Worm (Caenorhabditis elegans) whole organism, L2 larva: ENCODE results near the gene coa-4.

ENCODE experiments used
- C34F6.9 ChIP-seq: fragments of 150-350 bp; optimal IDR thresholded peaks from 2 replicates; lab custom pipeline; 2014; ENCODE audit warnings: missing biosample characterization, missing genetic modification characterization
- F13H6.1 ChIP-seq: sonication (generic microtip); optimal IDR thresholded peaks from 2 replicates; lab custom pipeline; 2016; ENCODE audit warnings: missing genetic modification characterization, missing compliant biosample characterization
- R02D3.7 ChIP-seq: fragments of 150-350 bp; optimal IDR thresholded peaks from 2 replicates; lab custom pipeline; 2014; ENCODE audit warnings: missing biosample characterization, missing genetic modification characterization
- Y55F3AM.14 ChIP-seq: fragments of 200-800 bp; sonication (Bioruptor generic); optimal IDR thresholded peaks from 2 replicates; lab custom pipeline; 2018; ENCODE audit warnings: mild to moderate bottlenecking, missing genetic modification characterization, missing compliant biosample characterization
- ZK546.5 ChIP-seq: sonication (generic microtip); optimal IDR thresholded peaks from 2 replicates; lab custom pipeline; 2017; ENCODE audit warnings: missing biosample characterization, missing genetic modification characterization
- alr-1 ChIP-seq: fragments of 150-350 bp; optimal IDR thresholded peaks from 2 replicates; lab custom pipeline; 2014; ENCODE audit warnings: missing biosample characterization, missing genetic modification characterization
- aly-2 ChIP-seq: fragments of 150-350 bp; optimal IDR thresholded peaks from 2 replicates; lab custom pipeline; 2014; ENCODE audit warnings: missing biosample characterization, missing genetic modification characterization
- ama-1 ChIP-seq: fragments of 150-350 bp; optimal IDR thresholded peaks from 2 replicates; lab custom pipeline; 2018; ENCODE audit warnings: inconsistent platforms
- blmp-1 ChIP-seq: sonication (generic microtip); optimal IDR thresholded peaks from 2 replicates; lab custom pipeline; 2017; ENCODE audit warnings: missing genetic modification characterization, mild to moderate bottlenecking, missing compliant biosample characterization, antibody characterized with exemption, moderate library complexity; ENCODE audit not compliant: insufficient read depth
- ceh-16 ChIP-seq: fragments of 150-350 bp; optimal IDR thresholded peaks from 2 replicates; lab custom pipeline; 2014; ENCODE audit warnings: missing biosample characterization, missing genetic modification characterization
- ceh-82 ChIP-seq: fragments of 150-350 bp; optimal IDR thresholded peaks from 2 replicates; lab custom pipeline; 2014; ENCODE audit warnings: missing biosample characterization, missing genetic modification characterization
- dmd-4 ChIP-seq: sonication (generic microtip); optimal IDR thresholded peaks from 2 replicates; lab custom pipeline; 2017; ENCODE audit warnings: missing biosample characterization, missing genetic modification characterization
- egl-27 ChIP-seq: sonication (generic microtip); optimal IDR thresholded peaks from 3 replicates; lab custom pipeline; 2017; ENCODE audit warnings: missing biosample characterization, missing genetic modification reagents, missing genetic modification characterization
- elt-3 ChIP-seq: sonication (generic microtip); optimal IDR thresholded peaks from 2 replicates; lab custom pipeline; 2017; ENCODE audit warnings: missing biosample characterization, missing genetic modification characterization
- gmeb-1 ChIP-seq: fragments of 150-350 bp; optimal IDR thresholded peaks from 2 replicates; lab custom pipeline; 2014; ENCODE audit warnings: missing biosample characterization, missing genetic modification characterization
- lin-11 ChIP-seq: fragments of 150-350 bp; sonication (generic microtip); optimal IDR thresholded peaks from 2 replicates; lab custom pipeline; 2014; ENCODE audit warnings: missing biosample characterization, missing genetic modification characterization, inconsistent platforms, mixed read lengths
- lsy-2 ChIP-seq, 2 experiments: fragments of 150-350 bp in 1 of 2; sonication (generic microtip) in 1 of 2; optimal IDR thresholded peaks; 2 replicates each; lab custom pipeline; 2014 to 2017; ENCODE audit warnings: missing biosample characterization in 2 of 2, missing genetic modification characterization in 2 of 2
- mbf-1 ChIP-seq: sonication (generic microtip); optimal IDR thresholded peaks from 2 replicates; lab custom pipeline; 2017; ENCODE audit warnings: missing biosample characterization, missing genetic modification characterization
- mdl-1 ChIP-seq, 2 experiments: fragments of 150-350 bp in 1 of 2; sonication (generic microtip) in 1 of 2; optimal IDR thresholded peaks; 2 replicates each; lab custom pipeline; 2017; ENCODE audit warnings: missing biosample characterization in 2 of 2, missing genetic modification characterization in 2 of 2
- nhr-10 ChIP-seq: sonication (generic microtip); optimal IDR thresholded peaks from 2 replicates; lab custom pipeline; 2017; ENCODE audit warnings: missing biosample characterization, missing genetic modification characterization
- nhr-11 ChIP-seq: fragments of 150-350 bp; optimal IDR thresholded peaks from 2 replicates; lab custom pipeline; 2014; ENCODE audit warnings: missing biosample characterization, missing genetic modification characterization
- nhr-12 ChIP-seq: fragments of 150-350 bp; optimal IDR thresholded peaks from 2 replicates; lab custom pipeline; 2014; ENCODE audit warnings: missing biosample characterization, missing genetic modification characterization
- nhr-21 ChIP-seq: fragments of 150-350 bp; optimal IDR thresholded peaks from 2 replicates; lab custom pipeline; 2014; ENCODE audit warnings: missing biosample characterization, missing genetic modification characterization
- nhr-23 ChIP-seq: fragments of 150-350 bp; optimal IDR thresholded peaks from 2 replicates; lab custom pipeline; 2014; ENCODE audit warnings: missing biosample characterization, missing genetic modification reagents, missing genetic modification characterization
- nhr-237 ChIP-seq: fragments of 150-350 bp; optimal IDR thresholded peaks from 2 replicates; lab custom pipeline; 2014; ENCODE audit warnings: missing biosample characterization, missing genetic modification characterization
- nhr-25 ChIP-seq: fragments of 150-350 bp; sonication (generic microtip); optimal IDR thresholded peaks from 3 replicates; lab custom pipeline; 2014; ENCODE audit warnings: missing biosample characterization, missing genetic modification characterization
- nhr-77 ChIP-seq: fragments of 150-350 bp; optimal IDR thresholded peaks from 2 replicates; lab custom pipeline; 2014; ENCODE audit warnings: missing biosample characterization, missing genetic modification characterization
- peb-1 ChIP-seq: fragments of 150-350 bp; optimal IDR thresholded peaks from 2 replicates; lab custom pipeline; 2014; ENCODE audit warnings: missing biosample characterization, missing genetic modification characterization
- sem-4 ChIP-seq: fragments of 150-350 bp; optimal IDR thresholded peaks from 2 replicates; lab custom pipeline; 2014; ENCODE audit warnings: missing biosample characterization, missing genetic modification reagents, missing genetic modification characterization
- skn-1 ChIP-seq: sonication (generic microtip); optimal IDR thresholded peaks from 2 replicates; lab custom pipeline; 2017; ENCODE audit warnings: missing biosample characterization, missing genetic modification characterization
- sma-3 ChIP-seq: sonication (generic microtip); optimal IDR thresholded peaks from 2 replicates; lab custom pipeline; 2016; ENCODE audit warnings: missing genetic modification reagents, missing genetic modification characterization, missing compliant biosample characterization
- sma-9 ChIP-seq, 2 experiments: fragments of 150-350 bp in 1 of 2; sonication (generic microtip) in 1 of 2; optimal IDR thresholded peaks; 2 replicates each; lab custom pipeline; 2014 to 2016; ENCODE audit warnings: missing genetic modification characterization in 2 of 2, mild to moderate bottlenecking in 1 of 2, missing biosample characterization in 1 of 2, missing compliant biosample characterization in 1 of 2, missing genetic modification reagents in 1 of 2, moderate library complexity in 1 of 2
- snpc-4 ChIP-seq: fragments of 150-350 bp; optimal IDR thresholded peaks from 2 replicates; lab custom pipeline; 2014; ENCODE audit warnings: missing biosample characterization, missing genetic modification characterization
- unc-39 ChIP-seq: fragments of 150-350 bp; optimal IDR thresholded peaks from 2 replicates; lab custom pipeline; 2014; ENCODE audit warnings: missing biosample characterization, missing genetic modification characterization
- unc-55 ChIP-seq: fragments of 150-350 bp; sonication (generic microtip); optimal IDR thresholded peaks from 3 replicates; lab custom pipeline; 2014; ENCODE audit warnings: missing biosample characterization, missing genetic modification reagents, missing genetic modification characterization
- unc-62 ChIP-seq: fragments of 150-350 bp; optimal IDR thresholded peaks from 2 replicates; lab custom pipeline; 2014; ENCODE audit warnings: missing biosample characterization, missing genetic modification reagents, missing genetic modification characterization
- zag-1 ChIP-seq: fragments of 150-350 bp; optimal IDR thresholded peaks from 2 replicates; lab custom pipeline; 2014; ENCODE audit warnings: missing biosample characterization, missing genetic modification characterization
- ztf-11 ChIP-seq: sonication (generic microtip); optimal IDR thresholded peaks from 2 replicates; lab custom pipeline; 2017; ENCODE audit warnings: missing biosample characterization, missing genetic modification characterization

Gene coa-4

ce11 chrIV:9303994-9304393 is 31.4 kb downstream of the coa-4 start, which contains the start of gene F49C12.4:
F49C12.4 (minus strand) TSS chrIV:9304094.
- TF ChIP-seq nhr-11 (no peak), unc-62 (GFP tag; lab: Kevin White, UChicago) (no peak), nhr-77 (tag; lab: Kevin White, UChicago) (no peak), unc-55 (no peak), egl-27 (tag; lab: Kevin White, UChicago) (no peak), R02D3.7 (no peak), aly-2 (tag; lab: Kevin White, UChicago) (no peak), mbf-1 (tag; lab: Kevin White, UChicago) (no peak), nhr-237 (no peak), sem-4 (tag; lab: Kevin White, UChicago) (no peak), elt-3 (tag; lab: Kevin White, UChicago) (no peak), nhr-25 (tag; lab: Kevin White, UChicago) (no peak), ama-1 (no peak), lsy-2 (tag; optimal IDR thresholded peaks at IDR 0.05; lab: Kevin White, UChicago) (no peak), blmp-1 (tag; lab: Kevin White, UChicago) (no peak), sma-3 (GFP tag; lab: Kevin White, UChicago) (no peak), nhr-21 (tag; lab: Kevin White, UChicago) (no peak)
- TF ChIP-seq, all 48 proteins: peak for 0

- TF ChIP-seq sma-9 (GFP tag; optimal IDR thresholded peaks at IDR 0.05; lab: Kevin White, UChicago) (no peak), sma-9 (tag; optimal IDR thresholded peaks at IDR 0.05; lab: Kevin White, UChicago) (no peak), gmeb-1 (tag; lab: Kevin White, UChicago) (no peak), skn-1 (no peak), egl-27 (tag; lab: Kevin White, UChicago) (no peak), lin-11 (tag; lab: Kevin White, UChicago) (no peak), unc-39 (tag; lab: Kevin White, UChicago) (no peak), nhr-25 (tag; lab: Kevin White, UChicago) (no peak), nhr-10 (tag; lab: Kevin White, UChicago) (no peak), C34F6.9 (no peak), mdl-1 (tag; optimal IDR thresholded peaks at IDR 0.05; lab: Kevin White, UChicago) (no peak), blmp-1 (tag; lab: Kevin White, UChicago) (no peak), Y55F3AM.14 (GFP tag; lab: Kevin White, UChicago) (no peak), elt-3 (tag; lab: Kevin White, UChicago) (no peak), F13H6.1 (tag; lab: Kevin White, UChicago) (no peak), R02D3.7 (no peak), sem-4 (tag; lab: Kevin White, UChicago) (no peak)
- TF ChIP-seq, all 48 proteins: peak for 0
Observed at ce11 chrIV:9300127-9300526, 35.3 kb downstream of the coa-4 start, which contains the start of gene F49C12.3. F49C12.3 (plus strand) TSS chrIV:9300427.

DNA sequence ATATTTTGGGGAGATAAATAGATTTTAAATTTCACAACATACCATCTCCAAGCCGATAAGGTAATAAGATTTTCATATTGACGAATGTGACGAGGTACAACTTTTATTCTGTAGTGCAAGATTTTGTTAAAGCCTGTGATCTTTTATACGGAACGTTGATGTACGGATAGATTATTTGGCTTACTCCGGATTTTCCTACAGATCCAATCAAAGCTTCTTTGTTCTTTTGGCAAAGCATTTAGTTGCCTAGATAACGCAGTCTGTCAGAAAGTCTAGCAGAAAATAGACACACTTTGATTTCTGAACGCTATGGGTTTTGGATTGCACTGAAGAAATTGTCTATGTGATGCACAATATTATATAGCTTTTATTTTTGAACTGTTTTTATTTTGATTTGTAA is 36.3 kb downstream of the coa-4 start, which contains the start of gene F49C12.2:
F49C12.2 (minus strand) TSS at position 101 of the 400 bp plus-strand sequence.
- no peak for TF ChIP-seq mdl-1 (tag; optimal IDR thresholded peaks at IDR 0.05; lab: Kevin White, UChicago)
- no peak for TF ChIP-seq alr-1
- TF ChIP-seq elt-3 (tag; lab: Kevin White, UChicago): no peak
- no peak for TF ChIP-seq ZK546.5 (tag; lab: Kevin White, UChicago)
- no peak for TF ChIP-seq F13H6.1 (tag; lab: Kevin White, UChicago)
- TF ChIP-seq ceh-82 (tag; lab: Kevin White, UChicago): no peak
- no peak for TF ChIP-seq R02D3.7
- no peak for TF ChIP-seq skn-1
- TF ChIP-seq C34F6.9: no peak
- TF ChIP-seq ceh-16 (tag; lab: Kevin White, UChicago): no peak
- TF ChIP-seq Y55F3AM.14 (GFP tag; lab: Kevin White, UChicago): no peak
- TF ChIP-seq nhr-12: no peak
- no peak for TF ChIP-seq ama-1

DNA sequence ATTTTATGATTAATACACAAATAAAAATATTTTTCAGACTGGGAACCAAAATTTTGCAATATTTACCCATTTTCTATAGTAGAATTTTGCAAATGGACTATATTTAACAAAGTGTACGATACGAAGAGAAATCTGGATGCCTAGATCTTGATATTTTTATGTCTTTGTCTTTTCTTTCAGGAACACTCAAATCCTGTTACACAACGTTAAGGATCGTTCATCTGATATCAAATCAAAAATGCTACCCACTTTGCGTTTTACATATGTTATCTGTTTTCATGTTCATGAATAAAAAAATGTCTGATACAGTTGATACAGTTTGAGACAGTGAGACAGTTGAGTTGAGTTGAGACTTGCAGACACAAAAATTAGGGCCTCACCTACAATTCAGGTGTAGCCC is 39.1 kb downstream of the coa-4 start, which contains the start of gene F49C12.1:
F49C12.1 (minus strand) TSS at position 70 of the 400 bp plus-strand sequence.
- no peak for TF ChIP-seq nhr-25 (tag; lab: Kevin White, UChicago)
- no peak for TF ChIP-seq dmd-4
- TF ChIP-seq Y55F3AM.14 (GFP tag; lab: Kevin White, UChicago): no peak
- no peak for TF ChIP-seq snpc-4
- TF ChIP-seq peb-1 (tag; lab: Kevin White, UChicago): no peak
- no peak for TF ChIP-seq alr-1
- TF ChIP-seq mdl-1 (tag; optimal IDR thresholded peaks at IDR 0.05; lab: Kevin White, UChicago): no peak
- TF ChIP-seq ztf-11 (tag; lab: Kevin White, UChicago): no peak
- no peak for TF ChIP-seq nhr-10 (tag; lab: Kevin White, UChicago)
- TF ChIP-seq ZK546.5 (tag; lab: Kevin White, UChicago): no peak
- TF ChIP-seq egl-27 (tag; lab: Kevin White, UChicago): no peak
- TF ChIP-seq skn-1: no peak
- TF ChIP-seq zag-1 (tag; lab: Kevin White, UChicago): no peak
- TF ChIP-seq lin-11 (tag; lab: Kevin White, UChicago): no peak
- TF ChIP-seq nhr-23 (tag; lab: Kevin White, UChicago): no peak
- no peak for TF ChIP-seq elt-3 (tag; lab: Kevin White, UChicago)
- no peak for TF ChIP-seq unc-39 (tag; lab: Kevin White, UChicago)
